Worm (Caenorhabditis elegans) whole organism, L1 larva: Measurements from ENCODE around the gene fbxa-183.

Experiments used
- C34B4.2 ChIP-seq: sonication (generic microtip); optimal IDR thresholded peaks from 2 replicates; lab custom pipeline; 2017; ENCODE audit warnings: mild to moderate bottlenecking, missing genetic modification characterization, missing compliant biosample characterization
- F16B12.6 ChIP-seq: fragments of 150-350 bp; optimal IDR thresholded peaks from 2 replicates; lab custom pipeline; 2014; ENCODE audit warnings: missing biosample characterization, missing genetic modification characterization
- aha-1 ChIP-seq: fragments of 150-350 bp; optimal IDR thresholded peaks from 2 replicates; lab custom pipeline; 2014; ENCODE audit warnings: missing biosample characterization, missing genetic modification characterization
- alr-1 ChIP-seq: fragments of 200-800 bp; sonication (Bioruptor generic); optimal IDR thresholded peaks from 2 replicates; lab custom pipeline; 2018; ENCODE audit warnings: borderline replicate concordance, mild to moderate bottlenecking, missing genetic modification characterization, missing compliant biosample characterization
- ceh-63 ChIP-seq: fragments of 200-800 bp; sonication (Bioruptor generic); optimal IDR thresholded peaks from 2 replicates; lab custom pipeline; 2018; ENCODE audit warnings: mild to moderate bottlenecking, missing genetic modification characterization, missing compliant biosample characterization
- ceh-8 ChIP-seq: fragments of 200-800 bp; sonication (Bioruptor generic); optimal IDR thresholded peaks from 2 replicates; lab custom pipeline; 2018; ENCODE audit warnings: mild to moderate bottlenecking, missing genetic modification characterization, moderate library complexity, missing compliant biosample characterization
- ceh-82 ChIP-seq, 3 experiments: fragments of 150-350 bp in 1 of 3; sonication (generic microtip) in 2 of 3; optimal IDR thresholded peaks; 2 replicates each; lab custom pipeline; 2014 to 2017; ENCODE audit warnings: missing biosample characterization in 3 of 3, missing genetic modification characterization in 3 of 3
- ceh-88 ChIP-seq: fragments of 200-800 bp; sonication (Bioruptor generic); IDR thresholded peaks from 2 replicates; pipeline ENCODE4 v1.3.6; 2022; ENCODE audit warnings: missing genetic modification characterization, missing compliant biosample characterization
- ceh-90 ChIP-seq: sonication (generic microtip); optimal IDR thresholded peaks from 2 replicates; lab custom pipeline; 2016; ENCODE audit warnings: missing genetic modification characterization, missing compliant biosample characterization
- ces-1 ChIP-seq: fragments of 150-350 bp; optimal IDR thresholded peaks from 2 replicates; lab custom pipeline; 2014; ENCODE audit warnings: missing biosample characterization, missing genetic modification reagents, missing genetic modification characterization
- dpl-1 ChIP-seq, 3 experiments: fragments of 150-350 bp in 2 of 3; sonication (generic microtip) in 1 of 3; optimal IDR thresholded peaks; 2 replicates each; lab custom pipeline; 2014 to 2017; ENCODE audit warnings: missing biosample characterization in 3 of 3, missing genetic modification characterization in 3 of 3, missing genetic modification reagents in 3 of 3
- efl-1 ChIP-seq, 4 experiments: fragments of 150-350 bp; optimal IDR thresholded peaks in 3 of 4; peaks in 1 of 4; 1 replicate in 1 of 4; 2 replicates in 3 of 4; lab custom pipeline; 2014; ENCODE audit warnings: missing biosample characterization in 2 of 4, missing genetic modification characterization in 2 of 4, missing genetic modification reagents in 2 of 4
- efl-3 ChIP-seq: fragments of 200-800 bp; sonication (Bioruptor generic); optimal IDR thresholded peaks from 2 replicates; lab custom pipeline; 2018; ENCODE audit warnings: mild to moderate bottlenecking, missing genetic modification characterization, missing compliant biosample characterization
- elt-2 ChIP-seq: sonication (generic microtip); optimal IDR thresholded peaks from 2 replicates; lab custom pipeline; 2016; ENCODE audit warnings: missing genetic modification characterization, mild to moderate bottlenecking, inconsistent platforms, missing compliant biosample characterization, missing genetic modification reagents
- elt-3 ChIP-seq, 6 experiments: fragments of 150-350 bp in 1 of 6; sonication (generic microtip); optimal IDR thresholded peaks; 2 replicates each; lab custom pipeline; 2017 to 2018; ENCODE audit warnings: missing biosample characterization in 6 of 6, missing genetic modification characterization in 6 of 6, inconsistent platforms in 1 of 6
- ets-5 ChIP-seq: fragments of 200-800 bp; sonication (Bioruptor generic); IDR thresholded peaks from 2 replicates; pipeline ENCODE4 v1.3.6; 2022; ENCODE audit warnings: missing genetic modification characterization, missing compliant biosample characterization
- grh-1 ChIP-seq: fragments of 200-800 bp; sonication (Bioruptor generic); IDR thresholded peaks from 2 replicates; pipeline ENCODE4 v1.3.6; 2022; ENCODE audit warnings: missing genetic modification reagents, missing genetic modification characterization, missing compliant biosample characterization
- hlh-17 ChIP-seq: fragments of 200-800 bp; sonication (Bioruptor generic); optimal IDR thresholded peaks from 2 replicates; lab custom pipeline; 2018; ENCODE audit warnings: missing genetic modification characterization, mild to moderate bottlenecking, missing compliant biosample characterization, moderate library complexity, borderline replicate concordance
- hlh-4 ChIP-seq: sonication (generic microtip); optimal IDR thresholded peaks from 2 replicates; lab custom pipeline; 2016; ENCODE audit warnings: mild to moderate bottlenecking, missing genetic modification characterization, missing compliant biosample characterization
- irx-1 ChIP-seq: sonication (generic microtip); optimal IDR thresholded peaks from 2 replicates; lab custom pipeline; 2016; ENCODE audit warnings: missing genetic modification characterization, missing compliant biosample characterization
- isw-1 ChIP-seq: fragments of 200-800 bp; sonication (Bioruptor generic); IDR thresholded peaks from 2 replicates; pipeline ENCODE4 v1.3.6; 2022; ENCODE audit warnings: missing genetic modification characterization, missing compliant biosample characterization
- lin-13 ChIP-seq: fragments of 150-350 bp; optimal IDR thresholded peaks from 2 replicates; lab custom pipeline; 2014; ENCODE audit warnings: missing biosample characterization, missing genetic modification reagents, missing genetic modification characterization
- lin-14 ChIP-seq: fragments of 200-800 bp; sonication (Bioruptor generic); optimal IDR thresholded peaks from 2 replicates; lab custom pipeline; 2018; ENCODE audit warnings: mild to moderate bottlenecking, missing genetic modification characterization, moderate library complexity, missing compliant biosample characterization
- lin-35 ChIP-seq, 2 experiments: fragments of 150-350 bp; optimal IDR thresholded peaks; 2 replicates each; lab custom pipeline; 2014; ENCODE audit warnings: missing biosample characterization in 2 of 2, missing genetic modification characterization in 2 of 2, missing genetic modification reagents in 2 of 2
- lsy-2 ChIP-seq, 2 experiments: fragments of 150-350 bp; optimal IDR thresholded peaks; 2 replicates each; lab custom pipeline; 2014; ENCODE audit warnings: missing biosample characterization in 2 of 2, missing genetic modification characterization in 2 of 2
- mab-9 ChIP-seq: fragments of 200-800 bp; sonication (Bioruptor generic); IDR thresholded peaks from 2 replicates; pipeline ENCODE4 v1.3.6; 2022; ENCODE audit warnings: missing genetic modification reagents, missing genetic modification characterization, missing compliant biosample characterization
- mdl-1 ChIP-seq, 2 experiments: fragments of 150-350 bp; optimal IDR thresholded peaks; 2 replicates each; lab custom pipeline; 2014 to 2017; ENCODE audit warnings: missing biosample characterization in 2 of 2, missing genetic modification characterization in 2 of 2, inconsistent platforms in 1 of 2
- mef-2 ChIP-seq: fragments of 150-350 bp; optimal IDR thresholded peaks from 2 replicates; lab custom pipeline; 2014; ENCODE audit warnings: missing biosample characterization, missing genetic modification characterization
- nhr-12 ChIP-seq: sonication (generic microtip); optimal IDR thresholded peaks from 2 replicates; lab custom pipeline; 2017; ENCODE audit warnings: missing biosample characterization, missing genetic modification characterization
- nhr-19 ChIP-seq: fragments of 200-800 bp; sonication (Bioruptor generic); conservative IDR thresholded peaks from 2 replicates; pipeline ENCODE4 v1.3.6; 2022; ENCODE audit warnings: missing genetic modification characterization, missing compliant biosample characterization
- nhr-20 ChIP-seq: sonication (generic microtip); optimal IDR thresholded peaks from 2 replicates; lab custom pipeline; 2016; ENCODE audit warnings: mild to moderate bottlenecking, missing genetic modification characterization, missing compliant biosample characterization
- nhr-28 ChIP-seq: fragments of 150-350 bp; optimal IDR thresholded peaks from 2 replicates; lab custom pipeline; 2014; ENCODE audit warnings: missing biosample characterization, missing genetic modification characterization
- nhr-47 ChIP-seq: sonication (generic microtip); optimal IDR thresholded peaks from 2 replicates; lab custom pipeline; 2016; ENCODE audit warnings: mild to moderate bottlenecking, missing genetic modification characterization, moderate library complexity, missing compliant biosample characterization
- nhr-71 ChIP-seq: sonication (generic microtip); optimal IDR thresholded peaks from 2 replicates; lab custom pipeline; 2016; ENCODE audit warnings: mild to moderate bottlenecking, missing genetic modification characterization, moderate library complexity, missing compliant biosample characterization
- nhr-76 ChIP-seq: sonication (generic microtip); optimal IDR thresholded peaks from 2 replicates; lab custom pipeline; 2017; ENCODE audit warnings: missing biosample characterization, missing genetic modification characterization
- nhr-77 ChIP-seq: fragments of 150-350 bp; optimal IDR thresholded peaks from 2 replicates; lab custom pipeline; 2014; ENCODE audit warnings: missing biosample characterization, missing genetic modification characterization
- pag-3 ChIP-seq: sonication (generic microtip); optimal IDR thresholded peaks from 2 replicates; lab custom pipeline; 2017; ENCODE audit warnings: missing genetic modification characterization, mild to moderate bottlenecking, missing compliant biosample characterization, antibody characterized with exemption, borderline replicate concordance; ENCODE audit not compliant: insufficient read depth
- pax-3 ChIP-seq: fragments of 200-800 bp; sonication (Bioruptor generic); optimal IDR thresholded peaks from 2 replicates; lab custom pipeline; 2018; ENCODE audit warnings: mild to moderate bottlenecking, missing genetic modification characterization, moderate library complexity, missing compliant biosample characterization
- pqm-1 ChIP-seq: sonication (generic microtip); optimal IDR thresholded peaks from 3 replicates; lab custom pipeline; 2017; ENCODE audit warnings: missing biosample characterization, missing genetic modification characterization
- rnt-1 ChIP-seq: sonication (generic microtip); optimal IDR thresholded peaks from 2 replicates; lab custom pipeline; 2016; ENCODE audit warnings: mild to moderate bottlenecking, missing genetic modification characterization, moderate library complexity, missing compliant biosample characterization
- sox-4 ChIP-seq: sonication (generic microtip); optimal IDR thresholded peaks from 2 replicates; lab custom pipeline; 2016; ENCODE audit warnings: missing genetic modification characterization, missing compliant biosample characterization
- sup-37 ChIP-seq: fragments of 200-800 bp; sonication (Bioruptor generic); optimal IDR thresholded peaks from 2 replicates; lab custom pipeline; 2018; ENCODE audit warnings: mild to moderate bottlenecking, missing genetic modification characterization, missing compliant biosample characterization
- tbx-2 ChIP-seq: sonication (generic microtip); optimal IDR thresholded peaks from 2 replicates; lab custom pipeline; 2016; ENCODE audit warnings: missing genetic modification characterization, missing compliant biosample characterization
- tlp-1 ChIP-seq: fragments of 150-350 bp; optimal IDR thresholded peaks from 2 replicates; lab custom pipeline; 2014; ENCODE audit warnings: missing biosample characterization, missing genetic modification characterization
- unc-30 ChIP-seq: sonication (generic microtip); optimal IDR thresholded peaks from 2 replicates; lab custom pipeline; 2017; ENCODE audit warnings: missing biosample characterization, missing genetic modification characterization
- unc-62 ChIP-seq: fragments of 150-350 bp; optimal IDR thresholded peaks from 2 replicates; lab custom pipeline; 2014; ENCODE audit warnings: missing biosample characterization, missing genetic modification reagents, missing genetic modification characterization
- unc-86 ChIP-seq: sonication (generic microtip); optimal IDR thresholded peaks from 2 replicates; lab custom pipeline; 2016; ENCODE audit warnings: missing genetic modification characterization, missing compliant biosample characterization
- unc-98 ChIP-seq: fragments of 200-800 bp; sonication (Bioruptor generic); IDR thresholded peaks from 2 replicates; pipeline ENCODE4 v1.3.6; 2022; ENCODE audit warnings: missing genetic modification characterization, missing compliant biosample characterization
- zag-1 ChIP-seq: fragments of 150-350 bp; optimal IDR thresholded peaks from 2 replicates; lab custom pipeline; 2014; ENCODE audit warnings: missing biosample characterization, missing genetic modification characterization
- zip-4 ChIP-seq: fragments of 200-800 bp; sonication (Bioruptor generic); optimal IDR thresholded peaks from 2 replicates; lab custom pipeline; 2018; ENCODE audit warnings: mild to moderate bottlenecking, missing genetic modification characterization, moderate library complexity, missing compliant biosample characterization
- ztf-11 ChIP-seq, 2 experiments: sonication (generic microtip); optimal IDR thresholded peaks; 2 replicates each; lab custom pipeline; 2016 to 2017; ENCODE audit warnings: missing genetic modification characterization in 2 of 2, missing biosample characterization in 1 of 2, missing compliant biosample characterization in 1 of 2
- ztf-4 ChIP-seq: fragments of 150-350 bp; optimal IDR thresholded peaks from 2 replicates; lab custom pipeline; 2014; ENCODE audit warnings: missing biosample characterization, missing genetic modification characterization

Gene fbxa-183

ce11 chrV:5768292-5768695, 14.3 kb downstream of the fbxa-183 start (continued):
- TF ChIP-seq C34B4.2 (tag; lab: Kevin White, UChicago) (no peak), ceh-82 (tag; optimal IDR thresholded peaks at IDR 0.05; lab: Kevin White, UChicago) (no peak), ets-5 (GFP tag; lab: Robert Waterston, UW) (no peak), nhr-12 (tag; lab: Kevin White, UChicago) (no peak), nhr-19 (GFP tag; lab: Robert Waterston, UW) (peak; percentile 88), pax-3 (tag; lab: Kevin White, UChicago) (no peak), mdl-1 (tag; optimal IDR thresholded peaks at IDR 0.05; lab: Kevin White, UChicago) (peak in 1 of 2 experiments; percentile 92), pqm-1 (tag; lab: Kevin White, UChicago) (no peak), efl-3 (no peak), lin-14 (peak; percentile 94), mef-2 (tag; lab: Kevin White, UChicago) (no peak), tbx-2 (tag; lab: Kevin White, UChicago) (peak; percentile 77), hlh-4 (tag; lab: Kevin White, UChicago) (no peak), unc-62 (GFP tag; lab: Kevin White, UChicago) (no peak), sox-4 (tag; lab: Kevin White, UChicago) (no peak), isw-1 (no peak), nhr-47 (tag; lab: Kevin White, UChicago) (peak; percentile 57), nhr-28 (tag; lab: Kevin White, UChicago) (no peak), elt-2 (tag; lab: Kevin White, UChicago) (peak; percentile 70), irx-1 (tag; lab: Kevin White, UChicago) (peak; percentile 5), ztf-11 (tag; optimal IDR thresholded peaks at IDR 0.05; lab: Kevin White, UChicago) (no peak), ces-1 (no peak), lsy-2 (tag; optimal IDR thresholded peaks at IDR 0.05; lab: Kevin White, UChicago) (peak; percentile 49 to 52), ceh-90 (tag; lab: Kevin White, UChicago) (no peak), hlh-17 (GFP tag; lab: Kevin White, UChicago) (no peak), tlp-1 (tag; lab: Kevin White, UChicago) (no peak), F16B12.6 (no peak), unc-30 (tag; lab: Kevin White, UChicago) (no peak), zip-4 (no peak), efl-1 (optimal IDR thresholded peaks at IDR 0.05; lab: Kevin White, UChicago) (peak; percentile 18 to 34), efl-1 (GFP tag; optimal IDR thresholded peaks at IDR 0.05 in 1 of 2; lab: Kevin White, UChicago) (peak; percentile 1 to 84), ceh-88 (GFP tag; lab: Robert Waterston, UW) (no peak), alr-1 (tag; lab: Kevin White, UChicago) (no peak), mab-9 (GFP tag; lab: Robert Waterston, UW) (no peak), nhr-77 (tag; lab: Kevin White, UChicago) (peak; percentile 19), pag-3 (tag; lab: Kevin White, UChicago) (no peak), aha-1 (tag; lab: Kevin White, UChicago) (no peak), dpl-1 (GFP tag; optimal IDR thresholded peaks at IDR 0.05; lab: Kevin White, UChicago) (peak in 1 of 3 experiments; percentile 35), lin-35 (GFP tag; optimal IDR thresholded peaks at IDR 0.05; lab: Kevin White, UChicago) (peak; percentile 10 to 41), elt-3 (tag; optimal IDR thresholded peaks at IDR 0.05; lab: Kevin White, UChicago) (peak in 5 of 6 experiments; percentile 72 to 92 (median 78)), grh-1 (peak; percentile 70), lin-13 (GFP tag; lab: Kevin White, UChicago) (peak; percentile 12), nhr-20 (tag; lab: Kevin White, UChicago) (peak; percentile 93), nhr-76 (peak; percentile 10), nhr-71 (tag; lab: Kevin White, UChicago) (peak; percentile 92), ceh-8 (GFP tag; lab: Kevin White, UChicago) (no peak), zag-1 (tag; lab: Kevin White, UChicago) (no peak), unc-86 (tag; lab: Kevin White, UChicago) (no peak), sup-37 (GFP tag; lab: Kevin White, UChicago) (no peak), unc-98 (GFP tag; lab: Robert Waterston, UW) (no peak), rnt-1 (tag; lab: Kevin White, UChicago) (peak; percentile 49), ztf-4 (tag; lab: Kevin White, UChicago) (peak; percentile 3), ceh-63 (GFP tag; lab: Kevin White, UChicago) (no peak)
